Fruit fly (Drosophila melanogaster) whole organism, pupa: Measurements from ENCODE around the gene pb.

ENCODE experiments used
- CG10348 ChIP-seq: fragments of 200-800 bp; sonication (Bioruptor generic); IDR thresholded peaks from 2 replicates; pipeline ENCODE4 v1.3.6; 2022; ENCODE audit warnings: missing biosample characterization, missing genetic modification characterization
- CG13204 ChIP-seq: fragments of 200-800 bp; sonication (Bioruptor generic); optimal IDR thresholded peaks from 2 replicates; lab custom pipeline; 2018; ENCODE audit warnings: missing biosample characterization, mild to moderate bottlenecking, missing genetic modification characterization, moderate library complexity
- CG15710 ChIP-seq: fragments of 200-800 bp; sonication (Bioruptor generic); optimal IDR thresholded peaks from 2 replicates; lab custom pipeline; 2018; ENCODE audit warnings: missing biosample characterization, mild to moderate bottlenecking, missing genetic modification characterization, moderate library complexity
- CG17806 ChIP-seq: fragments of 200-800 bp; sonication (Bioruptor generic); optimal IDR thresholded peaks from 2 replicates; lab custom pipeline; 2018; ENCODE audit warnings: missing biosample characterization, mild to moderate bottlenecking, missing genetic modification characterization, moderate library complexity
- CG4496 ChIP-seq: fragments of 200-800 bp; sonication (Bioruptor generic); IDR thresholded peaks from 3 replicates; pipeline ENCODE4 v1.3.6; 2022; ENCODE audit warnings: missing biosample characterization, missing genetic modification characterization
- CG8301 ChIP-seq: fragments of 200-800 bp; sonication (Bioruptor generic); optimal IDR thresholded peaks from 2 replicates; lab custom pipeline; 2018; ENCODE audit warnings: missing biosample characterization, mild to moderate bottlenecking, missing genetic modification characterization
- CG9948 ChIP-seq: fragments of 200-800 bp; sonication (Bioruptor generic); optimal IDR thresholded peaks from 2 replicates; lab custom pipeline; 2018; ENCODE audit warnings: missing biosample characterization, mild to moderate bottlenecking, missing genetic modification characterization, moderate library complexity
- D1 ChIP-seq: fragments of 200-800 bp; sonication (Bioruptor generic); optimal IDR thresholded peaks from 2 replicates; lab custom pipeline; 2018; ENCODE audit warnings: missing biosample characterization, mild to moderate bottlenecking, missing genetic modification characterization, moderate library complexity
- EcR ChIP-seq: fragments of 200-800 bp; sonication (Bioruptor generic); optimal IDR thresholded peaks from 3 replicates; lab custom pipeline; 2019; ENCODE audit warnings: missing biosample characterization, missing genetic modification characterization, mild to moderate bottlenecking, moderate library complexity, missing genetic modification reagents
- Ets98B ChIP-seq: fragments of 200-800 bp; sonication (Bioruptor generic); IDR thresholded peaks from 2 replicates; pipeline ENCODE4 v1.3.6; 2022; ENCODE audit warnings: missing biosample characterization, missing genetic modification characterization
- Pif1B ChIP-seq: fragments of 200-800 bp; sonication (Bioruptor generic); optimal IDR thresholded peaks from 3 replicates; lab custom pipeline; 2016; ENCODE audit warnings: missing biosample characterization, missing genetic modification characterization
- gl ChIP-seq: fragments of 200-800 bp; sonication (Bioruptor generic); optimal IDR thresholded peaks from 2 replicates; lab custom pipeline; 2018; ENCODE audit warnings: missing biosample characterization, mild to moderate bottlenecking, missing genetic modification characterization
- rn ChIP-seq: fragments of 200-800 bp; sonication (Bioruptor generic); IDR thresholded peaks from 2 replicates; pipeline ENCODE4 v1.3.6; 2022; ENCODE audit warnings: missing biosample characterization, missing genetic modification characterization

DNA sequence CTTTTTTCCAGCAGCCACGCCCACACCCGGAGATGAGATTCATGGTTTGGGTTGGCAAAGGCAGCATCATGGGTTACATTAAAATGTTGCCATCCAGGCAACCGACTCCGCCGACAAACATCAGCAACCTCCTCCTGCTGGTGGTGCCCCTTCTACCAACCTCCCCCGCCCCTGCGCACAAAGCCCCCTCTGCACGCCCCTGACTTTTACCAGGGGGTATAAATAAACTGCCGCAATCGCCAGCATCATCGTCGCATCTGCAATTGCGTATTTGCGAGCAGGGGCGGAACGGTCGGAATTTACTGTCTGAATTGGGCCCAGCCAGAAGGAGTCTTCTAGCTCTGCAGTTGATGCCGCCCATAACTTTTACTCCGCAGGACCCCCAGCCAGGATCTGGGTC is 29.9 kb upstream of the pb start:
- TF ChIP-seq CG15710 (tag; lab: Kevin White, UChicago) (no peak), CG13204 (GFP tag; lab: Kevin White, UChicago) (no peak), CG4496 (GFP tag; lab: Robert Waterston, UW) (no peak), D1 (tag; lab: Kevin White, UChicago) (no peak), EcR (no peak), Pif1B (GFP tag; lab: Kevin White, UChicago) (no peak), CG8301 (tag; lab: Kevin White, UChicago) (no peak), gl (tag; lab: Kevin White, UChicago) (no peak), CG9948 (tag; lab: Kevin White, UChicago) (no peak), Ets98B (GFP tag; lab: Robert Waterston, UW) (no peak), CG10348 (GFP tag; lab: Robert Waterston, UW) (no peak), CG17806 (tag; lab: Kevin White, UChicago) (no peak), rn (GFP tag; lab: Robert Waterston, UW) (no peak)
